Fruit fly (Drosophila melanogaster): Measurements from ENCODE around the gene CG2865.

DNA sequence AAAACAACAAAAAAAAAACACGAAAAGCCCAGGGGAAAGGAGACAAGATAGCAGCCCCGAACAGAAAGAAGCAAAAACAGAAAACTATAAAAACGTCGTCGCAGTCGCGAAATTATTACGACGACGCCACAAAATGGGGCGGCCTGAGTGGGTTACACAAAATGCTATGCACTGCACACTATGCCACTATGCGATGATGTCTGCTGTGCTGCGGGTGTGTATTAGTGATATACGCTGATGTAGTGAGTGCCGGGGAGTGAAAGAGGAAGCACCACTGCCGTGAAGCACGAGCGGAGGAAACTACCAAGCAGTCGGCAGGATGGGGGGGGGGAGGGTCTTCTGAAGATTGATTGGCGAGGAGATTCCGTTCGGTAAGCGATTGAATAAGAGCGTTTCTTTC lies 6.2 kb downstream of the CG2865 start:
- TF ChIP-seq Dll (optimal IDR thresholded peaks at IDR 0.05) (no peak), psq (optimal IDR thresholded peaks at IDR 0.05) (no peak), EcR (GFP tag; optimal IDR thresholded peaks at IDR 0.05) (no peak), pan (optimal IDR thresholded peaks at IDR 0.05) (no peak), CG8478 (optimal IDR thresholded peaks at IDR 0.05) (no peak), usp (GFP tag; optimal IDR thresholded peaks at IDR 0.05) (no peak)
